Fruit fly (Drosophila melanogaster) whole organism, embryonic: Measurements from ENCODE around the gene CG17187.

Experiments used
- ATbp ChIP-seq: fragments of 200-800 bp; sonication (Bioruptor generic); optimal IDR thresholded peaks from 2 replicates; lab custom pipeline; 2017; ENCODE audit warnings: missing biosample characterization, mild to moderate bottlenecking, missing genetic modification characterization, missing genetic modification reagents
- Bteb2 ChIP-seq: fragments of 200-800 bp; sonication (Bioruptor generic); optimal IDR thresholded peaks from 2 replicates; lab custom pipeline; 2016; ENCODE audit warnings: missing biosample characterization, missing genetic modification characterization
- CG10462 ChIP-seq: fragments of 200-800 bp; sonication (Bioruptor generic); optimal IDR thresholded peaks from 2 replicates; lab custom pipeline; 2016; ENCODE audit warnings: missing biosample characterization, missing genetic modification characterization
- CG12744 ChIP-seq: fragments of 200-800 bp; sonication (Bioruptor generic); optimal IDR thresholded peaks from 2 replicates; lab custom pipeline; 2016; ENCODE audit warnings: missing biosample characterization, missing genetic modification characterization
- CG12942 ChIP-seq: fragments of 200-800 bp; sonication (Bioruptor generic); optimal IDR thresholded peaks from 3 replicates; lab custom pipeline; 2016; ENCODE audit warnings: missing biosample characterization, missing genetic modification characterization
- CG13287 ChIP-seq: fragments of 200-800 bp; sonication (Bioruptor generic); IDR thresholded peaks from 2 replicates; pipeline ENCODE4 v1.3.6; 2022; ENCODE audit warnings: missing biosample characterization, missing genetic modification characterization; ENCODE audit not compliant: partially characterized antibody
- CG14050 ChIP-seq: fragments of 200-800 bp; sonication (Bioruptor generic); IDR thresholded peaks from 3 replicates; pipeline ENCODE4 v1.3.6; 2022; ENCODE audit warnings: missing biosample characterization, missing genetic modification characterization
- CG1602 ChIP-seq: fragments of 200-800 bp; sonication (Bioruptor generic); optimal IDR thresholded peaks from 3 replicates; lab custom pipeline; 2016; ENCODE audit warnings: missing biosample characterization, missing genetic modification characterization
- CG16813 ChIP-seq: fragments of 200-800 bp; sonication (Bioruptor generic); IDR thresholded peaks from 3 replicates; pipeline ENCODE4 v1.3.6; 2022; ENCODE audit warnings: missing biosample characterization, missing genetic modification characterization; ENCODE audit not compliant: partially characterized antibody
- CG17361 ChIP-seq: fragments of 200-800 bp; sonication (Bioruptor generic); IDR thresholded peaks from 3 replicates; pipeline ENCODE4 v1.3.6; 2022; ENCODE audit warnings: missing biosample characterization, missing genetic modification characterization
- CG17385 ChIP-seq: fragments of 200-800 bp; sonication (Bioruptor generic); optimal IDR thresholded peaks from 3 replicates; lab custom pipeline; 2018; ENCODE audit warnings: missing biosample characterization, mild to moderate bottlenecking, missing genetic modification characterization
- CG17568 ChIP-seq: fragments of 200-800 bp; sonication (Bioruptor generic); optimal IDR thresholded peaks from 2 replicates; lab custom pipeline; 2018; ENCODE audit warnings: missing biosample characterization, mild to moderate bottlenecking, missing genetic modification characterization, moderate library complexity
- CG1832 ChIP-seq: fragments of 200-800 bp; sonication (Bioruptor generic); optimal IDR thresholded peaks from 2 replicates; lab custom pipeline; 2017; ENCODE audit warnings: missing biosample characterization, mild to moderate bottlenecking, missing genetic modification characterization, inconsistent platforms
- CG34224 ChIP-seq: fragments of 200-800 bp; sonication (Bioruptor generic); IDR thresholded peaks from 3 replicates; pipeline ENCODE4 v1.3.6; 2022; ENCODE audit warnings: missing biosample characterization, missing genetic modification characterization; ENCODE audit not compliant: partially characterized antibody
- CG4360 ChIP-seq: fragments of 200-800 bp; sonication (Bioruptor generic); IDR thresholded peaks from 2 replicates; pipeline ENCODE4 v1.3.6; 2022; ENCODE audit warnings: missing biosample characterization, missing genetic modification characterization
- CG7357 ChIP-seq: fragments of 200-800 bp; sonication (Bioruptor generic); IDR thresholded peaks from 3 replicates; pipeline ENCODE4 v1.3.6; 2022; ENCODE audit warnings: missing biosample characterization, missing genetic modification characterization
- CG7963 ChIP-seq: fragments of 200-800 bp; sonication (Bioruptor generic); IDR thresholded peaks from 3 replicates; pipeline ENCODE4 v1.3.6; 2022; ENCODE audit warnings: missing biosample characterization, missing genetic modification characterization; ENCODE audit not compliant: partially characterized antibody
- CG9437 ChIP-seq: fragments of 200-800 bp; sonication (Bioruptor generic); optimal IDR thresholded peaks from 2 replicates; lab custom pipeline; 2018; ENCODE audit warnings: missing biosample characterization, mild to moderate bottlenecking, missing genetic modification characterization
- Dbx ChIP-seq: fragments of 200-800 bp; sonication (Bioruptor generic); IDR thresholded peaks from 3 replicates; pipeline ENCODE4 v1.3.6; 2022; ENCODE audit warnings: missing biosample characterization, missing genetic modification characterization
- Dip2 ChIP-seq: fragments of 200-800 bp; sonication (Bioruptor generic); IDR thresholded peaks from 2 replicates; pipeline ENCODE4 v1.3.6; 2022; ENCODE audit warnings: missing biosample characterization, missing genetic modification characterization
- Dip3 ChIP-seq: fragments of 200-800 bp; sonication (Bioruptor generic); optimal IDR thresholded peaks from 3 replicates; lab custom pipeline; 2016; ENCODE audit warnings: missing biosample characterization, missing genetic modification characterization
- Dp ChIP-seq: fragments of 200-800 bp; sonication (Bioruptor generic); optimal IDR thresholded peaks from 2 replicates; lab custom pipeline; 2018; ENCODE audit warnings: missing biosample characterization, mild to moderate bottlenecking, missing genetic modification characterization, moderate library complexity
- Dref ChIP-seq: fragments of 200-800 bp; sonication (Bioruptor generic); IDR thresholded peaks from 2 replicates; pipeline ENCODE4 v1.3.6; 2022; ENCODE audit warnings: missing biosample characterization, missing genetic modification characterization
- Drgx ChIP-seq: fragments of 200-800 bp; sonication (Bioruptor generic); IDR thresholded peaks from 2 replicates; pipeline ENCODE4 v1.3.6; 2022; ENCODE audit warnings: missing biosample characterization, missing genetic modification characterization
- E2f2 ChIP-seq: fragments of 200-800 bp; sonication (Bioruptor generic); IDR thresholded peaks from 2 replicates; pipeline ENCODE4 v1.3.6; 2022; ENCODE audit warnings: missing biosample characterization, missing genetic modification characterization
- Ets65A ChIP-seq: fragments of 200-800 bp; sonication (Bioruptor generic); peaks from one replicate; lab custom pipeline; 2016; ENCODE audit warnings: missing biosample characterization, missing genetic modification characterization
- Fer1 ChIP-seq: fragments of 200-800 bp; sonication (Bioruptor generic); optimal IDR thresholded peaks from 2 replicates; lab custom pipeline; 2017; ENCODE audit warnings: missing biosample characterization, mild to moderate bottlenecking, missing genetic modification characterization
- HHEX ChIP-seq: fragments of 200-800 bp; sonication (Bioruptor generic); optimal IDR thresholded peaks from 3 replicates; lab custom pipeline; 2017; ENCODE audit warnings: missing biosample characterization, mild to moderate bottlenecking, missing genetic modification characterization, missing genetic modification reagents
- Hey ChIP-seq: fragments of 200-800 bp; sonication (Bioruptor generic); optimal IDR thresholded peaks from 3 replicates; lab custom pipeline; 2018; ENCODE audit warnings: missing biosample characterization, mild to moderate bottlenecking, missing genetic modification characterization
- Hmr ChIP-seq: fragments of 200-800 bp; sonication (Bioruptor generic); optimal IDR thresholded peaks from 3 replicates; lab custom pipeline; 2017; ENCODE audit warnings: mild to moderate bottlenecking, missing biosample characterization, missing genetic modification reagents, missing genetic modification characterization
- Hmx ChIP-seq: fragments of 200-800 bp; sonication (Bioruptor generic); optimal IDR thresholded peaks from 2 replicates; lab custom pipeline; 2016; ENCODE audit warnings: missing biosample characterization, missing genetic modification characterization
- Lpt ChIP-seq: fragments of >200 bp; optimal IDR thresholded peaks from 2 replicates; lab custom pipeline; 2018; ENCODE audit warnings: missing biosample characterization, missing genetic modification characterization
- MESR4 ChIP-seq: fragments of 200-800 bp; sonication (Bioruptor generic); optimal IDR thresholded peaks from 2 replicates; lab custom pipeline; 2018; ENCODE audit warnings: missing biosample characterization, mild to moderate bottlenecking, missing genetic modification characterization, moderate library complexity
- Myb ChIP-seq: fragments of 200-800 bp; sonication (Bioruptor generic); optimal IDR thresholded peaks from 2 replicates; lab custom pipeline; 2016; ENCODE audit warnings: missing biosample characterization, missing genetic modification characterization
- NFAT ChIP-seq: fragments of 200-800 bp; sonication (Bioruptor generic); IDR thresholded peaks from 2 replicates; pipeline ENCODE4 v1.3.6; 2022; ENCODE audit warnings: missing biosample characterization, missing genetic modification characterization
- Poxn ChIP-seq: fragments of 200-800 bp; sonication (Bioruptor generic); IDR thresholded peaks from 2 replicates; pipeline ENCODE4 v1.3.6; 2022; ENCODE audit warnings: missing biosample characterization, missing genetic modification characterization
- ase ChIP-seq: fragments of 200-800 bp; sonication (Bioruptor generic); IDR thresholded peaks from 3 replicates; pipeline ENCODE4 v1.3.6; 2022; ENCODE audit warnings: missing biosample characterization, missing genetic modification characterization
- bcd ChIP-seq: fragments of 200-800 bp; sonication (Bioruptor generic); optimal IDR thresholded peaks from 2 replicates; lab custom pipeline; 2017; ENCODE audit warnings: missing biosample characterization, mild to moderate bottlenecking, missing genetic modification characterization
- dmrt99B ChIP-seq: fragments of 200-800 bp; sonication (Bioruptor generic); optimal IDR thresholded peaks from 2 replicates; lab custom pipeline; 2018; ENCODE audit warnings: missing biosample characterization, mild to moderate bottlenecking, missing genetic modification characterization, moderate library complexity
- exex ChIP-seq: fragments of 200-800 bp; sonication (Bioruptor generic); optimal IDR thresholded peaks from 4 replicates; lab custom pipeline; 2018; ENCODE audit warnings: missing biosample characterization, mild to moderate bottlenecking, missing genetic modification characterization, moderate library complexity
- gem ChIP-seq: fragments of 200-800 bp; sonication (Bioruptor generic); optimal IDR thresholded peaks from 2 replicates; lab custom pipeline; 2019; ENCODE audit warnings: missing biosample characterization, mild to moderate bottlenecking, missing genetic modification characterization, moderate library complexity
- lmd ChIP-seq: fragments of 200-800 bp; sonication (Bioruptor generic); IDR thresholded peaks from 2 replicates; pipeline ENCODE4 v1.3.6; 2022; ENCODE audit warnings: missing biosample characterization, missing genetic modification characterization
- otp ChIP-seq: fragments of 200-800 bp; sonication (Bioruptor generic); IDR thresholded peaks from 3 replicates; pipeline ENCODE4, ENCODE4 v1.3.6; 2022; ENCODE audit warnings: missing biosample characterization, missing genetic modification characterization
- rib ChIP-seq: fragments of 200-800 bp; sonication (Bioruptor generic); IDR thresholded peaks from 2 replicates; pipeline ENCODE4 v1.3.6; 2022; ENCODE audit warnings: missing biosample characterization, missing genetic modification characterization
- sens-2 ChIP-seq: fragments of 200-800 bp; sonication (Bioruptor generic); IDR thresholded peaks from 2 replicates; pipeline ENCODE4 v1.3.6; 2022; ENCODE audit warnings: missing biosample characterization, missing genetic modification characterization
- shn ChIP-seq: fragments of 200-800 bp; sonication (Bioruptor generic); optimal IDR thresholded peaks from 3 replicates; lab custom pipeline; 2016; ENCODE audit warnings: missing biosample characterization, missing genetic modification characterization
- sim ChIP-seq: fragments of 200-800 bp; sonication (Bioruptor generic); IDR thresholded peaks from 2 replicates; pipeline ENCODE4 v1.3.6; 2022; ENCODE audit warnings: missing biosample characterization, missing genetic modification characterization
- ssp ChIP-seq: fragments of 200-800 bp; sonication (Bioruptor generic); IDR thresholded peaks from 2 replicates; pipeline ENCODE4 v1.3.6; 2022; ENCODE audit warnings: missing biosample characterization, missing genetic modification characterization
- tgo ChIP-seq: fragments of 200-800 bp; sonication (Bioruptor generic); IDR thresholded peaks from 3 replicates; pipeline ENCODE4 v1.3.6; 2022; ENCODE audit warnings: missing biosample characterization, missing genetic modification characterization
- tin ChIP-seq: fragments of 200-800 bp; sonication (Bioruptor generic); optimal IDR thresholded peaks from 3 replicates; lab custom pipeline; 2016; ENCODE audit warnings: missing biosample characterization, missing genetic modification characterization
- toy ChIP-seq: fragments of 200-800 bp; sonication (Bioruptor generic); IDR thresholded peaks from 2 replicates; pipeline ENCODE4 v1.3.6; 2022; ENCODE audit warnings: missing biosample characterization, missing genetic modification characterization
- z ChIP-seq: fragments of 200-800 bp; sonication (Bioruptor generic); IDR thresholded peaks from 3 replicates; pipeline ENCODE4 v1.3.6; 2022; ENCODE audit warnings: missing biosample characterization, missing genetic modification characterization

CG17187 gene

DNA sequence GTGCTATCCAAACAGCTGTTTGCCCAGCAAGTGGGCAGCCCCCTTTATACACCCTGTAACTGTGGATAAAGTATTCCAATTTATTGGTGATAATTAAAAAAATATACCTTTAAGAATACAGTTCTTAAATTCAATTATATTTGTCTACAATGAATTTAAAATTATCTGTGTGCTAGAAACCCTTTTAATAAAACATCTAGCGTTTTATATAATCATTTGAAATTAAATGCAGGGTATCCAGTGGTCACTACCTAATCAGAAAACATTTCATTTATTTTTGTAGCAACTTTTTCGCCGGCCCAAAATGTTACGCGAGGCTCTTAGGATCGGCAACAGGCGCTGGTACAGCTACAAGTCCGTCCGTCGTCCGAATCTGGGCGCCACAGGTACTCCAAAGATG lies 5.2 kb downstream of the CG17187 start, which contains the start of gene CG17726 (continued):
- TF ChIP-seq Dip2 = peak; percentile 69
- TF ChIP-seq Hmx (GFP tag; lab: Kevin White, UChicago) = peak; percentile 84
- TF ChIP-seq Lpt (GFP tag; lab: Kevin White, UChicago) = no peak
- peak; percentile 75; the same call in 1 of the 3 replicates for TF ChIP-seq z (GFP tag; lab: Robert Waterston, UW)
- no peak for TF ChIP-seq CG34224 (GFP tag; lab: Robert Waterston, UW)
- TF ChIP-seq Fer1 (GFP tag; lab: Kevin White, UChicago) = peak; percentile 94
- TF ChIP-seq dmrt99B = peak; percentile 97
- no peak for TF ChIP-seq Hey (tag; lab: Kevin White, UChicago)
- peak; percentile 95 for TF ChIP-seq CG12942 (GFP tag; lab: Kevin White, UChicago)
- TF ChIP-seq otp (GFP tag; lab: Robert Waterston, UW) = peak; percentile 98
- peak; percentile 93 for TF ChIP-seq CG9437 (GFP tag; lab: Kevin White, UChicago)
- TF ChIP-seq Dp (GFP tag; lab: Kevin White, UChicago) = peak; percentile 19
- peak; percentile 97 for TF ChIP-seq rib (GFP tag; lab: Robert Waterston, UW)
- peak; percentile 56; the same call in 1 of the 2 replicates for TF ChIP-seq CG13287 (GFP tag; lab: Robert Waterston, UW)
- TF ChIP-seq CG16813 (GFP tag; lab: Robert Waterston, UW) = no peak
- TF ChIP-seq CG1602 (GFP tag; lab: Kevin White, UChicago) = peak; percentile 98
- no peak for TF ChIP-seq CG1832 (GFP tag; lab: Kevin White, UChicago)
- TF ChIP-seq CG7357 = peak; percentile 92
- peak; percentile 92 for TF ChIP-seq CG12744 (GFP tag; lab: Kevin White, UChicago)
- TF ChIP-seq Hmr (GFP tag; lab: Kevin White, UChicago) = no peak
- TF ChIP-seq Dip3 (GFP tag; lab: Kevin White, UChicago) = peak; percentile 81
- peak; percentile 95 for TF ChIP-seq ATbp (GFP tag; lab: Kevin White, UChicago)
- peak; percentile 98 for TF ChIP-seq Drgx (GFP tag; lab: Robert Waterston, UW)
- TF ChIP-seq lmd = peak; percentile 98
- TF ChIP-seq Myb (GFP tag; lab: Kevin White, UChicago) = peak; percentile 61
- TF ChIP-seq MESR4 (GFP tag; lab: Kevin White, UChicago) = peak; percentile 67
- TF ChIP-seq Ets65A (GFP tag; lab: Kevin White, UChicago) = peak; percentile 91
- peak; percentile 98 for TF ChIP-seq tgo
- peak; percentile 98 for TF ChIP-seq CG14050 (GFP tag; lab: Robert Waterston, UW)
- peak; percentile 91 for TF ChIP-seq toy (GFP tag; lab: Robert Waterston, UW)
- TF ChIP-seq exex = no peak
- peak; percentile 91 for TF ChIP-seq HHEX (GFP tag; lab: Kevin White, UChicago)
- peak; percentile 97 for TF ChIP-seq sens-2 (GFP tag; lab: Robert Waterston, UW)
- peak; percentile 20; the same call in 1 of the 2 replicates for TF ChIP-seq Dref (GFP tag; lab: Robert Waterston, UW)
- peak; percentile 99 for TF ChIP-seq gem
- peak; percentile 95 for TF ChIP-seq tin (GFP tag; lab: Kevin White, UChicago)
- peak; percentile 96 for TF ChIP-seq CG17385 (GFP tag; lab: Kevin White, UChicago)
- peak; percentile 97 for TF ChIP-seq CG17361
- TF ChIP-seq ase = peak; percentile 98
- no peak for TF ChIP-seq CG17568 (GFP tag; lab: Kevin White, UChicago)
- TF ChIP-seq Poxn (GFP tag; lab: Robert Waterston, UW) = peak; percentile 90
- TF ChIP-seq sim (GFP tag; lab: Robert Waterston, UW) = peak; percentile 97
- TF ChIP-seq E2f2 (GFP tag; lab: Robert Waterston, UW) = peak; percentile 87
- TF ChIP-seq Bteb2 (GFP tag; lab: Kevin White, UChicago) = peak; percentile 93
- peak; percentile 79 for TF ChIP-seq shn (GFP tag; lab: Kevin White, UChicago)
- peak; percentile 90 for TF ChIP-seq NFAT (GFP tag; lab: Robert Waterston, UW)
- TF ChIP-seq ssp (GFP tag; lab: Robert Waterston, UW) = peak; percentile 93
- TF ChIP-seq Dbx = peak; percentile 98
- peak; percentile 82 for TF ChIP-seq CG4360 (GFP tag; lab: Robert Waterston, UW)
- peak; percentile 96 for TF ChIP-seq CG10462
- peak; percentile 95 for TF ChIP-seq bcd
- no peak for TF ChIP-seq CG7963 (GFP tag; lab: Robert Waterston, UW)
